Worm (Caenorhabditis elegans) whole organism, early embryonic: Measurements from ENCODE around the gene T28C12.2.

Source experiments
- B0310.2 ChIP-seq: sonication (generic microtip); optimal IDR thresholded peaks from 2 replicates; lab custom pipeline; 2016; ENCODE audit warnings: mild to moderate bottlenecking, missing genetic modification characterization, missing compliant biosample characterization
- F13C5.2 ChIP-seq: sonication (generic microtip); optimal IDR thresholded peaks from 2 replicates; lab custom pipeline; 2017; ENCODE audit warnings: mild to moderate bottlenecking, missing genetic modification characterization, inconsistent platforms, missing compliant biosample characterization
- aly-1 ChIP-seq: sonication (generic microtip); optimal IDR thresholded peaks from 2 replicates; lab custom pipeline; 2016; ENCODE audit warnings: missing genetic modification characterization, missing compliant biosample characterization
- ama-1 ChIP-seq: fragments of 150-350 bp; optimal IDR thresholded peaks from 2 replicates; lab custom pipeline; 2014
- ceh-13 ChIP-seq: fragments of 200-800 bp; sonication (Bioruptor generic); optimal IDR thresholded peaks from 2 replicates; lab custom pipeline; 2018; ENCODE audit warnings: mild to moderate bottlenecking, missing genetic modification characterization, missing compliant biosample characterization
- ceh-36 ChIP-seq: sonication (generic microtip); optimal IDR thresholded peaks from 2 replicates; lab custom pipeline; 2016; ENCODE audit warnings: missing genetic modification characterization, inconsistent platforms, missing compliant biosample characterization
- ets-7 ChIP-seq: sonication (generic microtip); optimal IDR thresholded peaks from 2 replicates; lab custom pipeline; 2016; ENCODE audit warnings: missing genotype, missing genetic modification characterization, missing compliant biosample characterization
- flt-1 ChIP-seq: fragments of 200-800 bp; sonication (Bioruptor generic); IDR thresholded peaks from 2 replicates; pipeline ENCODE4 v1.3.6; 2022; ENCODE audit warnings: missing genetic modification characterization, missing compliant biosample characterization
- hmbx-1 ChIP-seq: sonication (generic microtip); optimal IDR thresholded peaks from 2 replicates; lab custom pipeline; 2016; ENCODE audit warnings: mild to moderate bottlenecking, missing genetic modification characterization, missing compliant biosample characterization
- hmg-4 ChIP-seq: fragments of 200-800 bp; sonication (Bioruptor generic); optimal IDR thresholded peaks from 2 replicates; lab custom pipeline; 2018; ENCODE audit warnings: mild to moderate bottlenecking, missing genetic modification characterization, missing compliant biosample characterization
- hnd-1 ChIP-seq: sonication (generic microtip); optimal IDR thresholded peaks from 2 replicates; lab custom pipeline; 2016; ENCODE audit warnings: missing genetic modification characterization, missing compliant biosample characterization
- pes-1 ChIP-seq: fragments of 200-800 bp; sonication (Bioruptor generic); IDR thresholded peaks from 2 replicates; pipeline ENCODE4 v1.3.6; 2022; ENCODE audit warnings: missing genetic modification reagents, missing genetic modification characterization, missing compliant biosample characterization
- scrt-1 ChIP-seq: fragments of 200-800 bp; sonication (Bioruptor generic); IDR thresholded peaks from 2 replicates; pipeline ENCODE4 v1.3.6; 2022; ENCODE audit warnings: missing genetic modification characterization, missing compliant biosample characterization
- sea-1 ChIP-seq: fragments of 200-800 bp; sonication (Bioruptor generic); conservative IDR thresholded peaks from 2 replicates; pipeline ENCODE4 v1.3.6; 2022; ENCODE audit warnings: missing genetic modification characterization, missing compliant biosample characterization
- tbx-11 ChIP-seq: fragments of 200-800 bp; sonication (Bioruptor generic); IDR thresholded peaks from 2 replicates; pipeline ENCODE4 v1.3.6; 2022; ENCODE audit warnings: missing genetic modification characterization, missing compliant biosample characterization
- tbx-37 ChIP-seq: fragments of 200-800 bp; sonication (Bioruptor generic); conservative IDR thresholded peaks from 2 replicates; pipeline ENCODE4 v1.3.6; 2022; ENCODE audit warnings: missing genetic modification reagents, missing genetic modification characterization, missing compliant biosample characterization
- tra-4 ChIP-seq: sonication (generic microtip); optimal IDR thresholded peaks from 2 replicates; lab custom pipeline; 2017; ENCODE audit warnings: missing genetic modification characterization, missing compliant biosample characterization

The T28C12.2 gene

ce11 chrV:6355975-6356441 lies 27.0 kb downstream of the T28C12.2 start, which contains the start of gene bcl-11:
Gene bcl-11, plus strand, starts transcription at chrV:6356025.
- TF ChIP-seq ceh-36 (tag; lab: Kevin White, UChicago) (no peak), tbx-11 (GFP tag; lab: Robert Waterston, UW) (no peak), F13C5.2 (no peak), hmg-4 (no peak), tbx-37 (GFP tag; lab: Robert Waterston, UW) (no peak), sea-1 (GFP tag; lab: Robert Waterston, UW) (no peak), tra-4 (tag; lab: Kevin White, UChicago) (no peak), flt-1 (GFP tag; lab: Robert Waterston, UW) (no peak)

DNA sequence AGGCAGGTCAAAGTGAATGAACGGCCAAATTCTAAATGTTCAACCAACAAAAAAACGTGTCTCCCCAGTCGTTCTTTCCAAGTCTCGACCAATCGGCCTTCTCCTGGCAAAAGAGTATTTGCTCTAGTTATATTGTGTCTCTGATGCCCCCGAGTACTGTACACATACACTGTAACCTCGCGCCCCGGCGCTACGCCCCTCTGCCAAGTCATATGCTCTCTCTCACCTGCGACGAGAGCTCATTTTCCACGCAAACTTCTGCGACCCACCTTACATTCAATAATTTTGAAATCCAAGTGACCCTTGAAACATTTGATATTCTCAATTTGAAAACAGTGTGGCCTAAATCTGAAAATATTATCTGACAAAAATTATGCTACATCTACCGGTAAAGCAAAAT lies 28.2 kb downstream of the T28C12.2 start:
- TF ChIP-seq scrt-1 (GFP tag; lab: Robert Waterston, UW) = no peak
- TF ChIP-seq ets-7 (tag; lab: Kevin White, UChicago) = no peak
- TF ChIP-seq hmg-4 = no peak
- no peak for TF ChIP-seq ama-1 (lab: Kevin White, UChicago)
- no peak for TF ChIP-seq ceh-13 (GFP tag; lab: Kevin White, UChicago)
- TF ChIP-seq tbx-11 (GFP tag; lab: Robert Waterston, UW) = no peak
- TF ChIP-seq sea-1 (GFP tag; lab: Robert Waterston, UW) = no peak
- TF ChIP-seq B0310.2 = no peak
- no peak for TF ChIP-seq ceh-36 (tag; lab: Kevin White, UChicago)
- no peak for TF ChIP-seq tbx-37 (GFP tag; lab: Robert Waterston, UW)
- TF ChIP-seq flt-1 (GFP tag; lab: Robert Waterston, UW) = no peak
- no peak for TF ChIP-seq hmbx-1 (tag; lab: Kevin White, UChicago)
- TF ChIP-seq aly-1 (tag; lab: Kevin White, UChicago) = no peak
- no peak for TF ChIP-seq F13C5.2
- no peak for TF ChIP-seq tra-4 (tag; lab: Kevin White, UChicago)
- no peak for TF ChIP-seq hnd-1
- TF ChIP-seq pes-1 = no peak

- TF ChIP-seq pes-1 (no peak), scrt-1 (GFP tag; lab: Robert Waterston, UW) (no peak), tbx-37 (GFP tag; lab: Robert Waterston, UW) (no peak), hmbx-1 (tag; lab: Kevin White, UChicago) (no peak), F13C5.2 (no peak), hmg-4 (no peak), ceh-13 (GFP tag; lab: Kevin White, UChicago) (no peak), hnd-1 (no peak)
Measured at ce11 chrV:6358709-6359108, 29.7 kb downstream of the T28C12.2 start.

- no peak for TF ChIP-seq ceh-13 (GFP tag; lab: Kevin White, UChicago)
- TF ChIP-seq tra-4 (tag; lab: Kevin White, UChicago) = no peak
- no peak for TF ChIP-seq hmbx-1 (tag; lab: Kevin White, UChicago)
- no peak for TF ChIP-seq flt-1 (GFP tag; lab: Robert Waterston, UW)
- TF ChIP-seq aly-1 (tag; lab: Kevin White, UChicago) = no peak
- TF ChIP-seq ets-7 (tag; lab: Kevin White, UChicago) = no peak
- no peak for TF ChIP-seq scrt-1 (GFP tag; lab: Robert Waterston, UW)
- TF ChIP-seq sea-1 (GFP tag; lab: Robert Waterston, UW) = no peak
- TF ChIP-seq pes-1 = no peak
- no peak for TF ChIP-seq ceh-36 (tag; lab: Kevin White, UChicago)
- no peak for TF ChIP-seq B0310.2
- TF ChIP-seq tbx-37 (GFP tag; lab: Robert Waterston, UW) = no peak
- no peak for TF ChIP-seq ama-1 (lab: Kevin White, UChicago)
- no peak for TF ChIP-seq hnd-1
- no peak for TF ChIP-seq tbx-11 (GFP tag; lab: Robert Waterston, UW)
- no peak for TF ChIP-seq hmg-4
Measured at ce11 chrV:6359522-6359921, 30.5 kb downstream of the T28C12.2 start.

- no peak for TF ChIP-seq ama-1 (lab: Kevin White, UChicago)
- TF ChIP-seq F13C5.2 = no peak
- no peak for TF ChIP-seq tbx-37 (GFP tag; lab: Robert Waterston, UW)
- no peak for TF ChIP-seq hnd-1
- no peak for TF ChIP-seq flt-1 (GFP tag; lab: Robert Waterston, UW)
Measured at ce11 chrV:6361688-6362087, 32.7 kb downstream of the T28C12.2 start.

DNA sequence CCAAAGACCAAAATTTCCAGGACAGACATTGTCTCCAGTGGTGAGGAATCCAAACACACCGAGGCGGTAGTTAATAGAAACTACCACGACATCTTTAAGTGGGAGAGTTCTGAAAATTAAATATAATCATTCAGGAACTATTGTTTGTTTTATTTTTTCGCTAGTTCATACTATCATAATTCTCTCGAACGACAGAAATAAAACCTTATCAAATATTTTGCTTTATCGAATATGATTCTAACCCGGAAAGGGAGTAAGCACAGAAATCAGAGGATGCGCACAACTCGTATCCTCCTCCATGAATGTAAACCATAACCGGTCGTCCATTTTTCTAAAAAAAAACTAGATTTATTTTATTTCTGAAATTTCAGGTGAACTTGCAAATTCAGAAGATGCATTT lies 35.8 kb downstream of the T28C12.2 start:
- TF ChIP-seq tbx-37 (GFP tag; lab: Robert Waterston, UW) (no peak), ets-7 (tag; lab: Kevin White, UChicago) (no peak), flt-1 (GFP tag; lab: Robert Waterston, UW) (no peak), ama-1 (lab: Kevin White, UChicago) (no peak), ceh-13 (GFP tag; lab: Kevin White, UChicago) (no peak), hmg-4 (no peak), pes-1 (no peak), tra-4 (tag; lab: Kevin White, UChicago) (no peak), hnd-1 (no peak)

ce11 chrV:6365597-6365996 lies 36.6 kb downstream of the T28C12.2 start, which contains the start of gene cest-33:
Gene cest-33, minus strand, starts transcription at chrV:6365671.
- TF ChIP-seq ets-7 (tag; lab: Kevin White, UChicago) (no peak), tra-4 (tag; lab: Kevin White, UChicago) (no peak), tbx-37 (GFP tag; lab: Robert Waterston, UW) (no peak), pes-1 (no peak), aly-1 (tag; lab: Kevin White, UChicago) (no peak), flt-1 (GFP tag; lab: Robert Waterston, UW) (no peak), hmg-4 (no peak), F13C5.2 (no peak), ceh-36 (tag; lab: Kevin White, UChicago) (no peak), ceh-13 (GFP tag; lab: Kevin White, UChicago) (no peak), hmbx-1 (tag; lab: Kevin White, UChicago) (no peak), hnd-1 (no peak), ama-1 (lab: Kevin White, UChicago) (no peak), B0310.2 (no peak), sea-1 (GFP tag; lab: Robert Waterston, UW) (no peak)
